Fruit fly (Drosophila melanogaster) whole organism, embryonic: ENCODE data around the gene T48.

ENCODE experiments used
- Bgb ChIP-seq: fragments of 200-800 bp; sonication (Bioruptor generic); IDR thresholded peaks from 2 replicates; pipeline ENCODE4 v1.3.6; 2022; ENCODE audit warnings: missing biosample characterization, missing genetic modification characterization; ENCODE audit not compliant: partially characterized antibody
- Bteb2 ChIP-seq: fragments of 200-800 bp; sonication (Bioruptor generic); optimal IDR thresholded peaks from 2 replicates; lab custom pipeline; 2016; ENCODE audit warnings: missing biosample characterization, missing genetic modification characterization
- CG10543 ChIP-seq: fragments of 200-800 bp; sonication (Bioruptor generic); optimal IDR thresholded peaks from 3 replicates; lab custom pipeline; 2017; ENCODE audit warnings: missing biosample characterization, mild to moderate bottlenecking, missing genetic modification characterization, moderate library complexity
- CG11560 ChIP-seq: fragments of 200-800 bp; sonication (Bioruptor generic); IDR thresholded peaks from 3 replicates; pipeline ENCODE4 v1.3.6; 2022; ENCODE audit warnings: missing biosample characterization, missing genetic modification characterization
- CG13424 ChIP-seq: fragments of 200-800 bp; sonication (Bioruptor generic); optimal IDR thresholded peaks from 2 replicates; lab custom pipeline; 2019; ENCODE audit warnings: missing biosample characterization, mild to moderate bottlenecking, missing genetic modification characterization, moderate library complexity
- CG13624 ChIP-seq: fragments of 200-800 bp; sonication (Bioruptor generic); optimal IDR thresholded peaks from 2 replicates; lab custom pipeline; 2016; ENCODE audit warnings: missing biosample characterization, missing genetic modification characterization
- CG14860 ChIP-seq: fragments of 200-800 bp; sonication (Bioruptor generic); IDR thresholded peaks from 3 replicates; pipeline ENCODE4 v1.3.6; 2022; ENCODE audit warnings: missing biosample characterization, missing genetic modification characterization; ENCODE audit not compliant: partially characterized antibody
- CG31224 ChIP-seq: fragments of 200-800 bp; sonication (Bioruptor generic); IDR thresholded peaks from 2 replicates; pipeline ENCODE4 v1.3.6; 2022; ENCODE audit warnings: missing biosample characterization, missing genetic modification characterization
- CG31365 ChIP-seq: fragments of 200-800 bp; sonication (Bioruptor generic); optimal IDR thresholded peaks from 2 replicates; lab custom pipeline; 2018; ENCODE audit warnings: missing biosample characterization, mild to moderate bottlenecking, missing genetic modification characterization
- CG33557 ChIP-seq: fragments of 200-800 bp; sonication (Bioruptor generic); optimal IDR thresholded peaks from 2 replicates; lab custom pipeline; 2019; ENCODE audit warnings: missing biosample characterization, mild to moderate bottlenecking, missing genetic modification characterization, moderate library complexity
- CG4328 ChIP-seq: fragments of 200-800 bp; sonication (Bioruptor generic); optimal IDR thresholded peaks from 3 replicates; lab custom pipeline; 2017; ENCODE audit warnings: missing biosample characterization, missing genetic modification reagents, missing genetic modification characterization
- CG5180 ChIP-seq: fragments of 200-800 bp; sonication (Bioruptor generic); optimal IDR thresholded peaks from 3 replicates; lab custom pipeline; 2017; ENCODE audit warnings: missing biosample characterization, missing genetic modification characterization, mild to moderate bottlenecking, moderate library complexity, missing genetic modification reagents
- CG6272 ChIP-seq: fragments of 200-800 bp; sonication (Bioruptor generic); IDR thresholded peaks from 2 replicates; pipeline ENCODE4 v1.3.6; 2022; ENCODE audit warnings: missing biosample characterization, missing genetic modification characterization
- Camta ChIP-seq: fragments of 200-800 bp; sonication (Bioruptor generic); optimal IDR thresholded peaks from 2 replicates; lab custom pipeline; 2016; ENCODE audit warnings: missing biosample characterization, missing genetic modification characterization
- CoRest ChIP-seq: fragments of 200-800 bp; sonication (Bioruptor generic); optimal IDR thresholded peaks from 3 replicates; lab custom pipeline; 2018; ENCODE audit warnings: missing biosample characterization, mild to moderate bottlenecking, missing genetic modification characterization, moderate library complexity
- D ChIP-seq, 2 experiments: fragments of 200-800 bp in 1 of 2; fragments of >200 bp in 1 of 2; sonication (Bioruptor generic) in 1 of 2; optimal IDR thresholded peaks; 2 replicates in 1 of 2; 3 replicates in 1 of 2; lab custom pipeline; 2017; ENCODE audit warnings: mild to moderate bottlenecking in 1 of 2, missing biosample characterization in 1 of 2, missing genetic modification characterization in 1 of 2, missing genetic modification reagents in 1 of 2
- E2f2 ChIP-seq: fragments of 200-800 bp; sonication (Bioruptor generic); IDR thresholded peaks from 2 replicates; pipeline ENCODE4 v1.3.6; 2022; ENCODE audit warnings: missing biosample characterization, missing genetic modification characterization
- Ets65A ChIP-seq: fragments of 200-800 bp; sonication (Bioruptor generic); peaks from one replicate; lab custom pipeline; 2016; ENCODE audit warnings: missing biosample characterization, missing genetic modification characterization
- HLH4C ChIP-seq: fragments of 200-800 bp; sonication (Bioruptor generic); IDR thresholded peaks from 3 replicates; pipeline ENCODE4 v1.3.6; 2022; ENCODE audit warnings: missing biosample characterization, missing genetic modification characterization; ENCODE audit not compliant: partially characterized antibody
- Hsf ChIP-seq: fragments of 200-800 bp; sonication (Bioruptor generic); optimal IDR thresholded peaks from 3 replicates; lab custom pipeline; 2016; ENCODE audit warnings: missing biosample characterization, missing genetic modification characterization
- Jarid2 ChIP-seq: fragments of 200-800 bp; sonication (Bioruptor generic); optimal IDR thresholded peaks from 3 replicates; lab custom pipeline; 2017; ENCODE audit warnings: mild to moderate bottlenecking, missing biosample characterization, missing genetic modification reagents, missing genetic modification characterization
- Lim3 ChIP-seq: fragments of 200-800 bp; sonication (Bioruptor generic); IDR thresholded peaks from 2 replicates; pipeline ENCODE4 v1.3.6; 2022; ENCODE audit warnings: missing biosample characterization, missing genetic modification characterization
- Myb ChIP-seq: fragments of 200-800 bp; sonication (Bioruptor generic); optimal IDR thresholded peaks from 2 replicates; lab custom pipeline; 2016; ENCODE audit warnings: missing biosample characterization, missing genetic modification characterization
- NfI ChIP-seq: fragments of 200-800 bp; sonication (Bioruptor generic); optimal IDR thresholded peaks from 3 replicates; lab custom pipeline; 2018; ENCODE audit warnings: missing biosample characterization, mild to moderate bottlenecking, missing genetic modification characterization, moderate library complexity
- Optix ChIP-seq: fragments of 200-800 bp; sonication (Bioruptor generic); IDR thresholded peaks from 3 replicates; pipeline ENCODE4 v1.3.6; 2022; ENCODE audit warnings: missing biosample characterization, missing genetic modification characterization
- Vsx1 ChIP-seq: fragments of 200-800 bp; sonication (Bioruptor generic); optimal IDR thresholded peaks from 2 replicates; lab custom pipeline; 2017; ENCODE audit warnings: missing biosample characterization, mild to moderate bottlenecking, missing genetic modification characterization, missing genetic modification reagents
- abd-A ChIP-seq: fragments of 200-800 bp; sonication (Bioruptor generic); optimal IDR thresholded peaks from 3 replicates; lab custom pipeline; 2019; ENCODE audit warnings: missing biosample characterization, mild to moderate bottlenecking, missing genetic modification characterization, moderate library complexity
- al ChIP-seq: fragments of 200-800 bp; sonication (Bioruptor generic); IDR thresholded peaks from 2 replicates; pipeline ENCODE4 v1.3.6; 2022; ENCODE audit warnings: missing biosample characterization, missing genetic modification characterization
- cg ChIP-seq: fragments of 200-800 bp; sonication (Bioruptor generic); optimal IDR thresholded peaks from 3 replicates; lab custom pipeline; 2019; ENCODE audit warnings: missing biosample characterization, mild to moderate bottlenecking, missing genetic modification characterization, moderate library complexity
- chm ChIP-seq: fragments of 200-800 bp; sonication (Bioruptor generic); IDR thresholded peaks from 2 replicates; pipeline ENCODE4 v1.3.6; 2022; ENCODE audit warnings: missing biosample characterization, missing genetic modification characterization
- dmrt99B ChIP-seq: fragments of 200-800 bp; sonication (Bioruptor generic); optimal IDR thresholded peaks from 2 replicates; lab custom pipeline; 2018; ENCODE audit warnings: missing biosample characterization, mild to moderate bottlenecking, missing genetic modification characterization, moderate library complexity
- ewg ChIP-seq: fragments of 200-800 bp; sonication (Bioruptor generic); optimal IDR thresholded peaks from 3 replicates; lab custom pipeline; 2017; ENCODE audit warnings: mild to moderate bottlenecking, missing biosample characterization, missing genetic modification reagents, missing genetic modification characterization
- eyg ChIP-seq: fragments of 200-800 bp; sonication (Bioruptor generic); optimal IDR thresholded peaks from 3 replicates; lab custom pipeline; 2016; ENCODE audit warnings: missing biosample characterization, missing genetic modification characterization
- fru ChIP-seq: fragments of >200 bp; optimal IDR thresholded peaks from 2 replicates; lab custom pipeline; 2017
- kah ChIP-seq: fragments of 200-800 bp; sonication (Bioruptor generic); optimal IDR thresholded peaks from 2 replicates; lab custom pipeline; 2018; ENCODE audit warnings: missing biosample characterization, mild to moderate bottlenecking, missing genetic modification characterization
- luna ChIP-seq: fragments of 200-800 bp; sonication (Bioruptor generic); optimal IDR thresholded peaks from 2 replicates; lab custom pipeline; 2016; ENCODE audit warnings: missing biosample characterization, missing genetic modification characterization
- maf-S ChIP-seq: fragments of 200-800 bp; sonication (Bioruptor generic); optimal IDR thresholded peaks from 2 replicates; lab custom pipeline; 2016; ENCODE audit warnings: missing biosample characterization, missing genetic modification characterization
- mam ChIP-seq: fragments of 200-800 bp; sonication (Bioruptor generic); optimal IDR thresholded peaks from 3 replicates; lab custom pipeline; 2016; ENCODE audit warnings: missing biosample characterization, missing genetic modification characterization
- nom ChIP-seq: fragments of 200-800 bp; sonication (Bioruptor generic); optimal IDR thresholded peaks from 2 replicates; lab custom pipeline; 2017; ENCODE audit warnings: missing biosample characterization, missing genetic modification characterization, mild to moderate bottlenecking, moderate library complexity, missing genetic modification reagents
- phol ChIP-seq: fragments of 200-800 bp; sonication (Bioruptor generic); optimal IDR thresholded peaks from 3 replicates; lab custom pipeline; 2018; ENCODE audit warnings: missing biosample characterization, mild to moderate bottlenecking, missing genetic modification characterization, moderate library complexity
- pros ChIP-seq: fragments of 200-800 bp; sonication (Bioruptor generic); optimal IDR thresholded peaks from 3 replicates; lab custom pipeline; 2019; ENCODE audit warnings: missing biosample characterization, mild to moderate bottlenecking, missing genetic modification characterization, moderate library complexity
- ranshi ChIP-seq: fragments of 200-800 bp; sonication (Bioruptor generic); IDR thresholded peaks from 2 replicates; pipeline ENCODE4 v1.3.6; 2022; ENCODE audit warnings: missing biosample characterization, missing genetic modification characterization
- sd ChIP-seq: fragments of 200-800 bp; sonication (Bioruptor generic); optimal IDR thresholded peaks from 3 replicates; lab custom pipeline; 2018; ENCODE audit warnings: missing biosample characterization, mild to moderate bottlenecking, missing genetic modification characterization, moderate library complexity
- sim ChIP-seq: fragments of 200-800 bp; sonication (Bioruptor generic); IDR thresholded peaks from 2 replicates; pipeline ENCODE4 v1.3.6; 2022; ENCODE audit warnings: missing biosample characterization, missing genetic modification characterization
- slou ChIP-seq: fragments of 200-800 bp; sonication (Bioruptor generic); optimal IDR thresholded peaks from 3 replicates; lab custom pipeline; 2016; ENCODE audit warnings: missing biosample characterization, missing genetic modification characterization
- sug ChIP-seq: fragments of 200-800 bp; optimal IDR thresholded peaks from 2 replicates; lab custom pipeline; 2019; ENCODE audit warnings: missing biosample characterization, mild to moderate bottlenecking, missing genetic modification characterization, moderate library complexity
- tll ChIP-seq, 2 experiments: fragments of 200-800 bp in 1 of 2; fragments of >200 bp in 1 of 2; sonication (Bioruptor generic) in 1 of 2; optimal IDR thresholded peaks; 2 replicates each; lab custom pipeline; 2017 to 2019; ENCODE audit warnings: missing biosample characterization in 2 of 2, missing genetic modification characterization in 2 of 2, mild to moderate bottlenecking in 1 of 2, moderate library complexity in 1 of 2
- unc-4 ChIP-seq: fragments of 200-800 bp; sonication (Bioruptor generic); IDR thresholded peaks from 2 replicates; pipeline ENCODE4 v1.3.6; 2022; ENCODE audit warnings: missing biosample characterization, missing genetic modification characterization; ENCODE audit not compliant: partially characterized antibody
- unpg ChIP-seq: fragments of 200-800 bp; sonication (Bioruptor generic); optimal IDR thresholded peaks from 3 replicates; lab custom pipeline; 2018; ENCODE audit warnings: missing biosample characterization, mild to moderate bottlenecking, missing genetic modification characterization, moderate library complexity
- vfl ChIP-seq: fragments of 200-800 bp; sonication (Bioruptor generic); optimal IDR thresholded peaks from 2 replicates; lab custom pipeline; 2016; ENCODE audit warnings: missing biosample characterization, missing genetic modification characterization
- yki ChIP-seq: fragments of >200 bp; optimal IDR thresholded peaks from 3 replicates; lab custom pipeline; 2018

The T48 gene

DNA sequence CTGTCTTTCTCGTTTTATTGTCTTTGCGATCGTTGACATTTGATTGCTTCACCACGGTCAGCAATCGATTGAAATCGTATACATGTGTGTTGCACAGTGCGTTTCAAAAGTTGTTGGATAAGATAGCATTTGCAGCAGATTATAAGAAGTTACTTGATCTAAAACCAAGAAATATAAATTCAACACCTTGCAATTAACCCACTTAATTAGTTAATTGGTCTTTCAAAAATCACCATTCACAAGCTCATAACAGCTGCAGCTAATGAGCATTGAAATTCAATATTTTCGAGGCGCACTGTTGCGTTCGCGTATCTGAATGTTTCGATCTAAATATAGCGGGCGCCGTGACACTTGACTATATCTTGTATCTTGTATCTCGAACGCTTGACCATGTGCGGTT is 11.2 kb downstream of the T48 start (continued):
- TF ChIP-seq unc-4 (GFP tag; lab: Robert Waterston, UW) (no peak), sim (GFP tag; lab: Robert Waterston, UW) (no peak), sug (tag; lab: Kevin White, UChicago) (no peak), HLH4C (GFP tag; lab: Robert Waterston, UW) (no peak), Myb (GFP tag; lab: Kevin White, UChicago) (no peak), eyg (GFP tag; lab: Kevin White, UChicago) (no peak), CG5180 (GFP tag; lab: Kevin White, UChicago) (peak; percentile 29), ranshi (peak; percentile 28; the same call in 1 of the 2 replicates), CG4328 (GFP tag; lab: Kevin White, UChicago) (no peak), NfI (peak; percentile 23), Lim3 (GFP tag; lab: Robert Waterston, UW) (no peak), chm (no peak), Bgb (GFP tag; lab: Robert Waterston, UW) (no peak), CG10543 (GFP tag; lab: Kevin White, UChicago) (no peak), CG31365 (tag; lab: Kevin White, UChicago) (no peak), Optix (GFP tag; lab: Robert Waterston, UW) (no peak), D (optimal IDR thresholded peaks at IDR 0.05; lab: Kevin White, UChicago) (no peak), D (GFP tag; optimal IDR thresholded peaks at IDR 0.05; lab: Kevin White, UChicago) (no peak), sd (no peak), ewg (no peak), vfl (GFP tag; lab: Kevin White, UChicago) (no peak), Hsf (GFP tag; lab: Kevin White, UChicago) (peak; percentile 25), mam (GFP tag; lab: Kevin White, UChicago) (no peak), CG14860 (GFP tag; lab: Robert Waterston, UW) (no peak), Ets65A (GFP tag; lab: Kevin White, UChicago) (peak; percentile 37), Vsx1 (peak; percentile 49), unpg (GFP tag; lab: Kevin White, UChicago) (peak; percentile 50), E2f2 (GFP tag; lab: Robert Waterston, UW) (no peak), nom (GFP tag; lab: Kevin White, UChicago) (no peak), kah (GFP tag; lab: Kevin White, UChicago) (no peak), CG6272 (GFP tag; lab: Robert Waterston, UW) (no peak), CG11560 (tag; lab: Robert Waterston, UW) (no peak), abd-A (tag; lab: Kevin White, UChicago) (peak; percentile 6), pros (no peak), CG33557 (GFP tag; lab: Kevin White, UChicago) (no peak), luna (GFP tag; lab: Kevin White, UChicago) (no peak), al (GFP tag; lab: Robert Waterston, UW) (no peak), phol (tag; lab: Kevin White, UChicago) (peak; percentile 16), Jarid2 (GFP tag; lab: Kevin White, UChicago) (no peak), Camta (GFP tag; lab: Kevin White, UChicago) (no peak), CoRest (tag; lab: Kevin White, UChicago) (peak; percentile 62), yki (lab: Kevin White, UChicago) (no peak), fru (no peak), dmrt99B (tag; lab: Kevin White, UChicago) (peak; percentile 47), Bteb2 (GFP tag; lab: Kevin White, UChicago) (no peak), tll (GFP tag; optimal IDR thresholded peaks at IDR 0.05; lab: Kevin White, UChicago) (no peak), CG13624 (GFP tag; lab: Kevin White, UChicago) (no peak), CG31224 (GFP tag; lab: Robert Waterston, UW) (no peak), CG13424 (tag; lab: Kevin White, UChicago) (peak; percentile 45), maf-S (GFP tag; lab: Kevin White, UChicago) (no peak), slou (GFP tag; lab: Kevin White, UChicago) (no peak), cg (GFP tag; lab: Kevin White, UChicago) (peak; percentile 9)
